Worm (Caenorhabditis elegans): ENCODE results near the gene pqn-54.

Gene pqn-54

DNA sequence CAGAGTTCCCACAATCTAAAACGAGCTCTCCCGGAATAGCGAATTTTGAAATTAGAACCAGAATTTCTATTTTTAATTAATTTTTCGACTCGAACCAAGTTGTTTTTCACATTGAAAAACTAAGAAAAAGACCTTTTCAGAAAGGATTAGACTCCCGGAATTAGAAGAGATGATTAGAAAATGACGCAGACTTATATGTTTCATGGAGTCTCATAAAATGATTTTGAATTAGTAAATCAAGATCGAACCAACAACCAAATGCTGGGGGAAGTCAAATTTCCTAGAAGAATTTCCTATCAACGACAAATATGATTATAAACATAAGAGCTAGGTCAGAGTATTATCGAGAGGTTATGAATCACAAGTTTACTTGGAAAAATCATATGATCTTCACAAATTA lies 23.9 kb downstream of the pqn-54 start:
- TF ChIP-seq F33H1.4 (GFP tag; IDR thresholded peaks at IDR 0.05) = no peak
- no peak for TF ChIP-seq cebp-1 (GFP tag; IDR thresholded peaks at IDR 0.05)
- no peak for TF ChIP-seq cebp-1 (tag; optimal IDR thresholded peaks at IDR 0.05)
- TF ChIP-seq F39B2.1 (GFP tag; IDR thresholded peaks at IDR 0.05) = no peak
- TF ChIP-seq nfyb-1 (GFP tag; IDR thresholded peaks at IDR 0.05) = no peak
- TF ChIP-seq snpc-1.1 (tag; optimal IDR thresholded peaks at IDR 0.05; ENCODE audit: insufficient read depth) = no peak
- TF ChIP-seq akir-1 (GFP tag; optimal IDR thresholded peaks at IDR 0.05) = no peak
- TF ChIP-seq K12H6.12 (tag; optimal IDR thresholded peaks at IDR 0.05) = no peak

DNA sequence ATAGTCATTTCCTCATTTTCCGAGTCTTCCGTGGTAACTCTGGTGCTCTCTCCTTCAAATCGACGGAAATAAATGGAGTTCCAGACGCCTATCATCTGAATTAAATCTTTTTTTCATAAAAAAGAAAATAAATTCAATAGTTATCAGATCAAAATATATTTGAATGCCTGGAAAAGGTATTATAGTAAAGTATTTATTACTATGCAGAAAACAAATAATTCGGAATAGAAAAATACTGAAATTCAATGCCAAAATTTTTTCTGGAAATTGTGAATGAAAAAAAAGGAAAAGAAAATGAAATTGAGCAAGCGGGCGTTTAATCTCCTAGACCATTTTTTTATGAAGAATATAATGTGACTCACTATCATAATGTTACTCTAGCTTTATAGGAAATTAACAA lies 26.7 kb downstream of the pqn-54 start, which contains the start of gene C38C3.6:
Gene C38C3.6 (minus strand): TSS at position 101 of the 400 bp plus-strand sequence.
- TF ChIP-seq nhr-27 (tag; optimal IDR thresholded peaks at IDR 0.05) (no peak), mel-28 (tag; optimal IDR thresholded peaks at IDR 0.05; ENCODE audit: borderline replicate concordance) (no peak), ztf-25 (GFP tag; IDR thresholded peaks at IDR 0.05) (no peak), nhr-120 (GFP tag; IDR thresholded peaks at IDR 0.05) (no peak), ceh-58 (GFP tag; IDR thresholded peaks at IDR 0.05) (no peak), B0261.1 (tag; optimal IDR thresholded peaks at IDR 0.05) (no peak), Y53G8AR.9 (GFP tag; conservative IDR thresholded peaks at IDR 0.05) (no peak), akir-1 (GFP tag; optimal IDR thresholded peaks at IDR 0.05) (no peak), unc-62 (GFP tag; optimal IDR thresholded peaks at IDR 0.05) (no peak), lag-1 (GFP tag; IDR thresholded peaks at IDR 0.05) (no peak)

DNA sequence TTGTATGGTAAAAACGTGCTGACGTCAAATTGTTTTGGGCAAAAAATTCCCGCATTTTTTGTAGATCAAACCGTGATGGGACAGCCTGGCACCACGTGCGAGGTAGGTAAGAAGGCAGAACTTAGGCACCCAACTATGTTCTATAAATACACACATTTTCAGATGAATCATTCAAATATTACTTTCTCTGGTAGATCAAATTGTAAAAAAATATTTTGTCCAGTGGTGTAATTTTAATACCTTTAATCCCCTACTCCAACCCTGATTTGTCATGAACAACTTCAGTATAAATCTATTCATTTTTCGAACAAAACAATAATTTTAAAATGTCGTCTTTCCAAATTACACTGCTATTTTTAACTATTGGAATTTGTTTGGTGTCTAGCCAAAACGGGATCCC lies 29.7 kb downstream of the pqn-54 start, which contains the start of gene spig-7:
Gene spig-7 (plus strand): TSS at position 301 of the 400 bp plus-strand sequence.
- TF ChIP-seq ekl-4 (GFP tag; IDR thresholded peaks at IDR 0.05) (no peak), nfyb-1 (GFP tag; IDR thresholded peaks at IDR 0.05) (no peak), hmg-20 (GFP tag; IDR thresholded peaks at IDR 0.05) (no peak), dox-1 (GFP tag; IDR thresholded peaks at IDR 0.05) (no peak), madf-10 (tag; optimal IDR thresholded peaks at IDR 0.05) (no peak)

DNA sequence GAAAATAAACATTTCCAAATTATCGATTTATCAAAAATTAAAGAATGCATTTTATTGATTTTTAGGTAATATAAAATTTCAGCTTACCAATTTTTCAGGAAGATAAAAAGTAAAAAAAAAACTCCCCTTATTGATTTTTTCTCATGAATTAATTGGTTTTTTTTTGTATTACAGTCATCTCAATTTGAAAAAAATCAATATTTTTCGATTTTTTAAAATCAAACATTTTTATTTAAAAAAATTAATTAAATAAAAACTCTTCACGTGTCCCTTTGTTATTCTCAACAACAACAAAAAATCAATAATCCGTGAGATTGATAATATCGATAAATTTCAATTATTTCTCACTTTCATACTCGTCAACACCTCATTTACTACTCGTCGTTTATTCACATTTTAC lies 30.5 kb downstream of the pqn-54 start, which contains the start of gene C38C3.3:
Gene C38C3.3 (plus strand): TSS at position 301 of the 400 bp plus-strand sequence.
- TF ChIP-seq unc-62 (GFP tag; optimal IDR thresholded peaks at IDR 0.05) (no peak), cebp-2 (GFP tag; IDR thresholded peaks at IDR 0.05) (no peak), ceh-91 (GFP tag; IDR thresholded peaks at IDR 0.05) (no peak), atf-7 (tag; optimal IDR thresholded peaks at IDR 0.05) (no peak), madf-10 (tag; optimal IDR thresholded peaks at IDR 0.05) (no peak), nfya-2 (GFP tag; IDR thresholded peaks at IDR 0.05) (no peak), nhr-27 (tag; optimal IDR thresholded peaks at IDR 0.05) (no peak), die-1 (tag; optimal IDR thresholded peaks at IDR 0.05) (no peak), lsl-1 (GFP tag; optimal IDR thresholded peaks at IDR 0.05) (no peak), nhr-80 (tag; optimal IDR thresholded peaks at IDR 0.05) (no peak), snpc-3.4 (tag; optimal IDR thresholded peaks at IDR 0.05) (no peak), him-1 (tag; optimal IDR thresholded peaks at IDR 0.05) (no peak), repo-1 (tag; optimal IDR thresholded peaks at IDR 0.05) (no peak), K12H6.12 (tag; optimal IDR thresholded peaks at IDR 0.05) (no peak), mcd-1 (GFP tag; IDR thresholded peaks at IDR 0.05) (no peak), lag-1 (GFP tag; IDR thresholded peaks at IDR 0.05) (no peak), tbp1 (GFP tag; optimal IDR thresholded peaks at IDR 0.05) (no peak), F22D6.2 (tag; optimal IDR thresholded peaks at IDR 0.05) (no peak), ztf-3 (GFP tag; optimal IDR thresholded peaks at IDR 0.05) (no peak)
